Fruit fly (Drosophila melanogaster) S2 (cell line): ENCODE results near the gene CG14883.

Experiments
- CG8478 ChIP-seq: fragments of >200 bp; optimal IDR thresholded peaks from 2 replicates; lab custom pipeline; 2018
- CTCF ChIP-seq, 2 experiments: fragments of >200 bp; optimal IDR thresholded peaks; 2 replicates each; lab custom pipeline; 2018

DNA sequence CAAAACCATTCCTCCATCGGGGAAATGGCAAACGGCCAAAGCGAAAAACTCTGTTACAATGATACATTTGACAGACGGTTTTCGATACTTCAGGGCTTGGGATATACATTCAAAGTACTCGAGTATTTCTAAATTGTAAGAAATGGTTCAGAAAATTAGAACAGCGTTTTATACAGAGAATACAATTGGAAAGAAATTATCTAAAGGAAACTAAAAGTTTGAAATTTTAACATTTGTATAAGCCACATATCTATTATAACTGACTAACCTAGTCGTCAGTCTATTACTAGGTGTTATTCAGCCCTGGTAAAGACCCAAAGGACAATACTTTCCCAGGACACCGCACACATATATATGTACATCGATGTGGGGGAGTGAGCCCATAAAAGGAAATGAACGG is 20.6 kb downstream of the CG14883 start:
- TF ChIP-seq CTCF (optimal IDR thresholded peaks at IDR 0.05; lab: Kevin White, UChicago) (no peak), CG8478 (lab: Kevin White, UChicago) (no peak)
